Worm (Caenorhabditis elegans): Measurements from ENCODE around the gene ska-3.

The ska-3 gene

DNA sequence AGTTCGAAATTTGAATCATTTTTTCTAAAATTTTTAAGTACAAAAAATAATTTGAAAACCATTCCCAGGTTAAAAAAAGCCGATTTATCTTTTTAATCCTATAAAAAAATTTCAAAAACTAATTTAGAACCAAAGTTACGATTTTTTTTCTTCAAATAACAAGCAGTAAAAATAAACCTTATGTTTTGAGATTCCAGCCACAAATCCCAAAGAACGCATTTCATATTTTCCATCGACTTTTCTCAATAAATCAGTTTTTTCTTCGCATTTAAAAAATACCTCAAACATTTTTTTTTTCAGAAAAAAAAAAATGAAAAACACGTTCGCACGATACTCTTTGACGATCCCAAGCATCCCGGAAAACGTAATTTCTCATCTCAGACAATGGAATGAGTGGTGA, 43.6 kb downstream of the ska-3 start, which contains the start of gene ckk-1:
TSS of gene ckk-1 (plus strand) at position 301 of the 400 bp plus-strand sequence.
- TF ChIP-seq hmg-4 (GFP tag; optimal IDR thresholded peaks at IDR 0.05) (no peak), flt-1 (GFP tag; IDR thresholded peaks at IDR 0.05) (no peak), tbx-11 (GFP tag; IDR thresholded peaks at IDR 0.05) (no peak), ets-7 (tag; optimal IDR thresholded peaks at IDR 0.05) (no peak), ama-1 (optimal IDR thresholded peaks at IDR 0.05) (no peak), ceh-36 (tag; optimal IDR thresholded peaks at IDR 0.05) (no peak), aly-1 (tag; optimal IDR thresholded peaks at IDR 0.05) (no peak), tbx-37 (GFP tag; conservative IDR thresholded peaks at IDR 0.05) (no peak), ceh-13 (GFP tag; optimal IDR thresholded peaks at IDR 0.05) (no peak), F13C5.2 (tag; optimal IDR thresholded peaks at IDR 0.05) (no peak), B0310.2 (tag; optimal IDR thresholded peaks at IDR 0.05) (no peak), hmbx-1 (tag; optimal IDR thresholded peaks at IDR 0.05) (no peak), tra-4 (tag; optimal IDR thresholded peaks at IDR 0.05) (no peak), sea-1 (GFP tag; conservative IDR thresholded peaks at IDR 0.05) (no peak), scrt-1 (GFP tag; IDR thresholded peaks at IDR 0.05) (no peak), pes-1 (GFP tag; IDR thresholded peaks at IDR 0.05) (no peak), hnd-1 (tag; optimal IDR thresholded peaks at IDR 0.05) (no peak)

- TF ChIP-seq B0310.2 (tag; optimal IDR thresholded peaks at IDR 0.05) (no peak), pes-1 (GFP tag; IDR thresholded peaks at IDR 0.05) (no peak), hmbx-1 (tag; optimal IDR thresholded peaks at IDR 0.05) (no peak), hmg-4 (GFP tag; optimal IDR thresholded peaks at IDR 0.05) (no peak), ama-1 (optimal IDR thresholded peaks at IDR 0.05) (no peak)
These were observed 44.3 kb downstream of the ska-3 start for ce11 chrIII:5634509-5634908.

ce11 chrIII:5632426-5632976, 46.3 kb downstream of the ska-3 start:
- TF ChIP-seq ceh-13 (GFP tag; optimal IDR thresholded peaks at IDR 0.05), result no peak
- TF ChIP-seq hmg-4 (GFP tag; optimal IDR thresholded peaks at IDR 0.05), result no peak
- no peak for TF ChIP-seq tbx-11 (GFP tag; IDR thresholded peaks at IDR 0.05)
- no peak for TF ChIP-seq hnd-1 (tag; optimal IDR thresholded peaks at IDR 0.05)
- no peak for TF ChIP-seq tra-4 (tag; optimal IDR thresholded peaks at IDR 0.05)
- no peak for TF ChIP-seq ama-1 (optimal IDR thresholded peaks at IDR 0.05)
- TF ChIP-seq ets-7 (tag; optimal IDR thresholded peaks at IDR 0.05), result no peak

ce11 chrIII:5630350-5630749, 48.5 kb downstream of the ska-3 start:
- TF ChIP-seq scrt-1 (GFP tag; IDR thresholded peaks at IDR 0.05) (no peak), F13C5.2 (tag; optimal IDR thresholded peaks at IDR 0.05) (no peak), hnd-1 (tag; optimal IDR thresholded peaks at IDR 0.05) (no peak), hmbx-1 (tag; optimal IDR thresholded peaks at IDR 0.05) (no peak), tbx-37 (GFP tag; conservative IDR thresholded peaks at IDR 0.05) (no peak), ceh-13 (GFP tag; optimal IDR thresholded peaks at IDR 0.05) (no peak), pes-1 (GFP tag; IDR thresholded peaks at IDR 0.05) (no peak)

DNA sequence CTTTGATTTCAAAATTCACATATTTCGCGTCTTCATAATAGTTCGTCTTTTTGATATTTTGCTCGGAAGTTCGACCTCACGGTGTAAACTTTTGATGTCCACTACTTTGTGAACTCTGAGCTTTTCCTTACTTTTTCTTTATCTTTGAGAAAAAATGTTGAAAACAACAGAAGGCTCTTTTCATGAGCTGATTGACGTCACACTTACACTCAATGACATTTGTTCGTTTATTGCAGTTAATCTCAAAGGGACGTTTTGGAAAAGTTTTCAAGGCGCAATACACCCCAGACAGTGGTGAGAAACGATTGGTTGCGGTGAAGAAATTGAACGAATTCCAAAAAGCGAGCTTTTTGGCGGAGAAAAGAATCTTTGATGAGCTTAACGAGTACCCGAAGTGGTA, 49.6 kb downstream of the ska-3 start:
- TF ChIP-seq flt-1 (GFP tag; IDR thresholded peaks at IDR 0.05), result no peak
- no peak for TF ChIP-seq hmbx-1 (tag; optimal IDR thresholded peaks at IDR 0.05)
- no peak for TF ChIP-seq aly-1 (tag; optimal IDR thresholded peaks at IDR 0.05)
- TF ChIP-seq tbx-11 (GFP tag; IDR thresholded peaks at IDR 0.05), result no peak
- no peak for TF ChIP-seq hmg-4 (GFP tag; optimal IDR thresholded peaks at IDR 0.05)
- no peak for TF ChIP-seq pes-1 (GFP tag; IDR thresholded peaks at IDR 0.05)
- no peak for TF ChIP-seq tbx-37 (GFP tag; conservative IDR thresholded peaks at IDR 0.05)
- no peak for TF ChIP-seq ets-7 (tag; optimal IDR thresholded peaks at IDR 0.05)
- TF ChIP-seq ceh-36 (tag; optimal IDR thresholded peaks at IDR 0.05), result no peak
